Worm (Caenorhabditis elegans) whole organism, L4 larva: Measurements from ENCODE around the gene slc-25A29.

Experiments
- D1046.2 ChIP-seq: fragments of 200-800 bp; sonication (Bioruptor generic); IDR thresholded peaks from 2 replicates; pipeline ENCODE4 v1.3.6; 2022; ENCODE audit warnings: missing genetic modification characterization, missing compliant biosample characterization
- F26F4.8 ChIP-seq: fragments of 200-800 bp; sonication (Bioruptor generic); conservative IDR thresholded peaks from 2 replicates; pipeline ENCODE4 v1.3.6; 2022; ENCODE audit warnings: missing genetic modification characterization, missing compliant biosample characterization
- R02D3.7 ChIP-seq: fragments of 150-350 bp; sonication (generic microtip); optimal IDR thresholded peaks from 3 replicates; lab custom pipeline; 2014; ENCODE audit warnings: missing biosample characterization, missing genetic modification characterization
- T20F7.1 ChIP-seq: fragments of 200-800 bp; sonication (Bioruptor generic); optimal IDR thresholded peaks from 2 replicates; lab custom pipeline; 2018; ENCODE audit warnings: mild to moderate bottlenecking, missing genetic modification characterization, missing compliant biosample characterization
- Y48G9A.11 ChIP-seq: fragments of 200-800 bp; sonication (Bioruptor generic); IDR thresholded peaks from 2 replicates; pipeline ENCODE4 v1.3.6; 2022; ENCODE audit warnings: missing genetic modification reagents, missing genetic modification characterization, missing compliant biosample characterization
- Y5F2A.4 ChIP-seq: fragments of 200-800 bp; sonication (Bioruptor generic); optimal IDR thresholded peaks from 2 replicates; lab custom pipeline; 2018; ENCODE audit warnings: mild to moderate bottlenecking, missing genetic modification characterization, missing compliant biosample characterization
- Y75B8A.6 ChIP-seq: fragments of 200-800 bp; sonication (Bioruptor generic); IDR thresholded peaks from 2 replicates; pipeline ENCODE4 v1.3.6; 2022; ENCODE audit warnings: missing genetic modification reagents, missing genetic modification characterization, missing compliant biosample characterization
- ZK546.5 ChIP-seq, 2 experiments: sonication (generic microtip); optimal IDR thresholded peaks; 2 replicates each; lab custom pipeline; 2017; ENCODE audit warnings: missing biosample characterization in 2 of 2, missing genetic modification characterization in 2 of 2
- aha-1 ChIP-seq: fragments of 150-350 bp; peaks from one replicate; lab custom pipeline; 2014; ENCODE audit warnings: missing biosample characterization, missing genetic modification characterization
- aly-2 ChIP-seq: sonication (generic microtip); optimal IDR thresholded peaks from 2 replicates; lab custom pipeline; 2018; ENCODE audit warnings: missing biosample characterization, missing genetic modification characterization
- arid-1 ChIP-seq: fragments of 200-800 bp; sonication (Bioruptor generic); conservative IDR thresholded peaks from 2 replicates; pipeline ENCODE4 v1.3.6; 2022; ENCODE audit warnings: missing genetic modification reagents, missing genetic modification characterization, missing compliant biosample characterization
- ces-1 ChIP-seq: fragments of 150-350 bp; sonication (generic microtip); optimal IDR thresholded peaks from 4 replicates; lab custom pipeline; 2014; ENCODE audit warnings: missing biosample characterization, missing genetic modification reagents, missing genetic modification characterization
- ctbp-1 ChIP-seq: fragments of 200-800 bp; sonication (Bioruptor generic); IDR thresholded peaks from 2 replicates; pipeline ENCODE4 v1.3.6; 2022; ENCODE audit warnings: missing genetic modification reagents, missing genetic modification characterization, missing compliant biosample characterization
- daf-12 ChIP-seq: fragments of 150-350 bp; optimal IDR thresholded peaks from 2 replicates; lab custom pipeline; 2014; ENCODE audit warnings: missing biosample characterization, missing genetic modification reagents, missing genetic modification characterization
- daf-8 ChIP-seq: fragments of 200-800 bp; sonication (Bioruptor generic); IDR thresholded peaks from 2 replicates; pipeline ENCODE4 v1.3.6; 2022; ENCODE audit warnings: missing genetic modification characterization, missing compliant biosample characterization
- dmd-9 ChIP-seq: fragments of 200-800 bp; sonication (Bioruptor generic); IDR thresholded peaks from 2 replicates; pipeline ENCODE4 v1.3.6; 2022; ENCODE audit warnings: missing genetic modification reagents, missing genetic modification characterization, missing compliant biosample characterization
- dpl-1 ChIP-seq: fragments of 150-350 bp; optimal IDR thresholded peaks from 2 replicates; lab custom pipeline; 2014; ENCODE audit warnings: missing biosample characterization, missing genetic modification reagents, missing genetic modification characterization
- dve-1 ChIP-seq: sonication (generic microtip); optimal IDR thresholded peaks from 2 replicates; lab custom pipeline; 2017; ENCODE audit warnings: antibody characterized with exemption, mild to moderate bottlenecking, missing genetic modification characterization, missing compliant biosample characterization; ENCODE audit not compliant: insufficient read depth
- egl-43 ChIP-seq: fragments of 200-800 bp; sonication (Bioruptor generic); IDR thresholded peaks from 2 replicates; pipeline ENCODE4 v1.3.6; 2022; ENCODE audit warnings: missing genetic modification reagents, missing genetic modification characterization, missing compliant biosample characterization
- fkh-10 ChIP-seq: fragments of 150-350 bp; optimal IDR thresholded peaks from 2 replicates; lab custom pipeline; 2014; ENCODE audit warnings: missing biosample characterization, missing genetic modification reagents, missing genetic modification characterization
- hlh-30 ChIP-seq: sonication (generic microtip); optimal IDR thresholded peaks from 2 replicates; lab custom pipeline; 2017; ENCODE audit warnings: antibody characterized with exemption, mild to moderate bottlenecking, missing genetic modification characterization, missing compliant biosample characterization; ENCODE audit not compliant: insufficient read depth
- lim-7 ChIP-seq: fragments of 200-800 bp; sonication (Bioruptor generic); IDR thresholded peaks from 2 replicates; pipeline ENCODE4 v1.3.6; 2022; ENCODE audit warnings: missing genetic modification characterization, missing compliant biosample characterization
- lin-38 ChIP-seq: fragments of 200-800 bp; sonication (Bioruptor generic); IDR thresholded peaks from 2 replicates; pipeline ENCODE4 v1.3.6; 2022; ENCODE audit warnings: missing genetic modification reagents, missing genetic modification characterization, missing compliant biosample characterization
- lsy-2 ChIP-seq, 2 experiments: fragments of 150-350 bp in 1 of 2; sonication (generic microtip) in 1 of 2; optimal IDR thresholded peaks; 2 replicates each; lab custom pipeline; 2014 to 2017; ENCODE audit warnings: missing biosample characterization in 2 of 2, missing genetic modification characterization in 2 of 2
- mdt-29 ChIP-seq: fragments of 200-800 bp; sonication (Bioruptor generic); IDR thresholded peaks from 2 replicates; pipeline ENCODE4 v1.3.6; 2022; ENCODE audit warnings: missing genetic modification reagents, missing genetic modification characterization, missing compliant biosample characterization
- mep-1 ChIP-seq: fragments of 150-350 bp; sonication (generic microtip); optimal IDR thresholded peaks from 3 replicates; lab custom pipeline; 2014; ENCODE audit warnings: missing biosample characterization, missing genetic modification characterization
- mes-2 ChIP-seq: sonication (generic microtip); optimal IDR thresholded peaks from 2 replicates; lab custom pipeline; 2016; ENCODE audit warnings: missing genotype, mild to moderate bottlenecking, missing genetic modification characterization, missing compliant biosample characterization; ENCODE audit not compliant: poor library complexity, severe bottlenecking
- mxl-3 ChIP-seq: fragments of 200-800 bp; sonication (Bioruptor generic); optimal IDR thresholded peaks from 2 replicates; lab custom pipeline; 2018; ENCODE audit warnings: mild to moderate bottlenecking, missing genetic modification characterization, missing compliant biosample characterization
- nhr-10 ChIP-seq: fragments of 150-350 bp; optimal IDR thresholded peaks from 2 replicates; lab custom pipeline; 2014; ENCODE audit warnings: missing biosample characterization, missing genetic modification characterization
- nhr-25 ChIP-seq: sonication (generic microtip); optimal IDR thresholded peaks from 2 replicates; lab custom pipeline; 2017; ENCODE audit warnings: missing genetic modification characterization, mild to moderate bottlenecking, missing compliant biosample characterization, antibody characterized with exemption, moderate library complexity, borderline replicate concordance; ENCODE audit not compliant: insufficient read depth
- nhr-28 ChIP-seq: fragments of 150-350 bp; optimal IDR thresholded peaks from 2 replicates; lab custom pipeline; 2014; ENCODE audit warnings: missing biosample characterization, missing genetic modification characterization
- nhr-48 ChIP-seq: sonication (generic microtip); optimal IDR thresholded peaks from 2 replicates; lab custom pipeline; 2016; ENCODE audit warnings: mild to moderate bottlenecking, missing genetic modification characterization, missing compliant biosample characterization
- nhr-6 ChIP-seq: fragments of 150-350 bp; optimal IDR thresholded peaks from 2 replicates; lab custom pipeline; 2014; ENCODE audit warnings: missing biosample characterization, missing genetic modification characterization
- pqm-1 ChIP-seq: sonication (generic microtip); optimal IDR thresholded peaks from 2 replicates; lab custom pipeline; 2017; ENCODE audit warnings: missing biosample characterization, missing genetic modification characterization
- rbr-2 ChIP-seq: sonication (generic microtip); optimal IDR thresholded peaks from 2 replicates; lab custom pipeline; 2016; ENCODE audit warnings: missing genotype, missing genetic modification characterization, missing compliant biosample characterization
- set-16 ChIP-seq: fragments of 200-800 bp; sonication (Bioruptor generic); IDR thresholded peaks from 2 replicates; pipeline ENCODE4 v1.3.6; 2022; ENCODE audit warnings: missing genetic modification reagents, missing genetic modification characterization, missing compliant biosample characterization
- spr-3 ChIP-seq: fragments of 200-800 bp; sonication (Bioruptor generic); optimal IDR thresholded peaks from 2 replicates; lab custom pipeline; 2018; ENCODE audit warnings: mild to moderate bottlenecking, missing genetic modification characterization, missing compliant biosample characterization
- unc-62 ChIP-seq, 3 experiments: fragments of 150-350 bp in 1 of 3; sonication (generic microtip); optimal IDR thresholded peaks in 2 of 3; peaks in 1 of 3; 1 replicate in 1 of 3; 2 replicates in 2 of 3; lab custom pipeline; 2014 to 2017; ENCODE audit warnings: missing biosample characterization in 3 of 3, missing genetic modification characterization in 3 of 3, missing genetic modification reagents in 3 of 3, missing genotype in 1 of 3

The slc-25A29 gene

DNA sequence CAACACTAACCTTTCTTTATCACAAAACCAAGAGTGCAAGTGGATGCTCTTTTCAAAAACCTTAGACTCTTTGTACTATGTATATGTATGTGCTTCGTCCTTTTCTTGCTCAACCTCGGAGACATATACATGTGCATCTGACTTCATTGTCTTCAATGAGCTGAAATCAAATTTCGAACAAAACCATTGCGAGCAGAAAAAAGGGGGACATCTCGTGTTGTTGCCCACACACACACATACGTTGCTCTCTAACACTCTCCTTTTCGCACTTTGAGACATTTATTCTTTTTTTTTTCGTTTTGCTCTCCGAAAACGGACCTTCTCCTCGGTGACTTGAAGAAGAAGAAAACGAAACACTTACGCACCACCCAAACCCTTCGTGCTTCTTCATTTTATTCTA, 37.7 kb downstream of the slc-25A29 start:
- TF ChIP-seq set-16 (no peak), ces-1 (GFP tag; lab: Kevin White, UChicago) (peak; percentile 54), unc-62 (GFP tag; optimal IDR thresholded peaks at IDR 0.05 in 1 of 2; lab: Kevin White, UChicago) (peak in 1 of 2 experiments; percentile 22), unc-62 (tag; optimal IDR thresholded peaks at IDR 0.05; lab: Kevin White, UChicago) (no peak), aha-1 (tag; lab: Kevin White, UChicago) (peak; percentile 3), fkh-10 (GFP tag; lab: Kevin White, UChicago) (peak; percentile 82)

- TF ChIP-seq egl-43 (GFP tag; lab: Robert Waterston, UW) (no peak), aha-1 (tag; lab: Kevin White, UChicago) (peak; percentile 25)
These were observed 40.3 kb downstream of the slc-25A29 start for ce11 chrV:14617711-14618110.

- TF ChIP-seq nhr-28: no peak
- no peak for TF ChIP-seq mdt-29
- TF ChIP-seq R02D3.7: no peak
- TF ChIP-seq spr-3 (GFP tag; lab: Kevin White, UChicago): no peak
- TF ChIP-seq daf-8 (GFP tag; lab: Robert Waterston, UW): no peak
- TF ChIP-seq dmd-9 (GFP tag; lab: Robert Waterston, UW): no peak
- TF ChIP-seq nhr-48: no peak
- no peak for TF ChIP-seq nhr-10
- TF ChIP-seq pqm-1 (tag; lab: Kevin White, UChicago): no peak
- no peak for TF ChIP-seq Y5F2A.4 (GFP tag; lab: Kevin White, UChicago)
- no peak for TF ChIP-seq arid-1 (GFP tag; lab: Robert Waterston, UW)
- no peak for TF ChIP-seq F26F4.8 (GFP tag; lab: Robert Waterston, UW)
- no peak for TF ChIP-seq Y48G9A.11 (GFP tag; lab: Robert Waterston, UW)
These were observed 42.3 kb downstream of the slc-25A29 start for ce11 chrV:14615671-14616070.

DNA sequence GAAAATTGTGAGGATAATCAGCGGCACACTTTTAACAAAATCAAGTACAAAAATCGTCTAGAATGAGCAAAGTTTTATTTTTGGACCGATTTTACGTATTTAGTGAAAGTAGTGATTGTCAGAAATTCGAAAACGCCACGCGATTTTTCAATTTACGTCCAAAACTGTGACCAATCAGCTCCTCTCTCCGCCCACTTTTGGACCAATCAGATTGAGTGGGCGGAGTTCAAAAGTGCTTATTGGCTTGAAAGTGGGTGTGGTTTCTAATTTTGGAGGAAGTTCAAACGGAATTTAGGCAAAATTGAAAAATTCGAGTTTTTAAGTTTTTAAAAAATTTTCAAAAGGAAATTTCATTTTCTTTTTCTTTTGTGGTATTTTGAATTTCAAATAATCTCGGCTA, 43.5 kb downstream of the slc-25A29 start:
- TF ChIP-seq ZK546.5 (tag; optimal IDR thresholded peaks at IDR 0.05; lab: Kevin White, UChicago) (no peak), T20F7.1 (no peak), lim-7 (GFP tag; lab: Robert Waterston, UW) (no peak), Y75B8A.6 (GFP tag; lab: Robert Waterston, UW) (no peak), ctbp-1 (GFP tag; lab: Robert Waterston, UW) (no peak), mxl-3 (GFP tag; lab: Kevin White, UChicago) (no peak), D1046.2 (GFP tag; lab: Robert Waterston, UW) (no peak)

ce11 chrV:14612168-14612567, 45.8 kb downstream of the slc-25A29 start, which contains the start of the genes R11H6.5 and ccnk-1:
TSS of gene R11H6.5 (minus strand) at chrV:14612222.
TSS of gene ccnk-1 (plus strand) at chrV:14612548.
- TF ChIP-seq set-16: no peak
- peak; percentile 42 for TF ChIP-seq mep-1 (tag; lab: Kevin White, UChicago)
- TF ChIP-seq daf-12 (tag; lab: Kevin White, UChicago): no peak
- TF ChIP-seq nhr-25 (tag; lab: Kevin White, UChicago): no peak
- TF ChIP-seq unc-62 (GFP tag; optimal IDR thresholded peaks at IDR 0.05 in 1 of 2; lab: Kevin White, UChicago): peak in 1 of 2 experiments; percentile 4
- no peak for TF ChIP-seq unc-62 (tag; optimal IDR thresholded peaks at IDR 0.05; lab: Kevin White, UChicago)
- TF ChIP-seq mes-2: peak; percentile 69
- TF ChIP-seq rbr-2: peak; percentile 18
- peak; percentile 90 to 99 for TF ChIP-seq lsy-2 (tag; optimal IDR thresholded peaks at IDR 0.05; lab: Kevin White, UChicago)
- no peak for TF ChIP-seq aly-2 (tag; lab: Kevin White, UChicago)
- peak; percentile 30 for TF ChIP-seq dve-1 (tag; lab: Kevin White, UChicago)
- peak; percentile 9; the same call in 1 of the 2 replicates for TF ChIP-seq lin-38 (GFP tag; lab: Robert Waterston, UW)
- TF ChIP-seq dpl-1 (GFP tag; lab: Kevin White, UChicago): peak; percentile 49
- TF ChIP-seq nhr-6: peak; percentile 84
- peak; percentile 43 for TF ChIP-seq hlh-30
